Fruit fly (Drosophila melanogaster) whole organism, embryonic: ENCODE data around the gene rut.

ENCODE experiments used
- Blimp-1 ChIP-seq: fragments of 200-800 bp; sonication (Bioruptor generic); optimal IDR thresholded peaks from 3 replicates; lab custom pipeline; 2018; ENCODE audit warnings: missing biosample characterization, missing genetic modification characterization, mild to moderate bottlenecking, moderate library complexity, missing genetic modification reagents
- CG18476 ChIP-seq: fragments of 200-800 bp; sonication (Bioruptor generic); optimal IDR thresholded peaks from 2 replicates; lab custom pipeline; 2016; ENCODE audit warnings: missing biosample characterization, mild to moderate bottlenecking, missing genetic modification characterization
- CG31388 ChIP-seq: fragments of 200-800 bp; sonication (Bioruptor generic); optimal IDR thresholded peaks from 2 replicates; lab custom pipeline; 2016; ENCODE audit warnings: missing biosample characterization, missing genetic modification characterization
- CG42726 ChIP-seq: fragments of 200-800 bp; sonication (Bioruptor generic); IDR thresholded peaks from 2 replicates; pipeline ENCODE4 v1.3.6; 2022; ENCODE audit warnings: missing biosample characterization, missing genetic modification characterization; ENCODE audit not compliant: partially characterized antibody
- CG8359 ChIP-seq: fragments of 200-800 bp; sonication (Bioruptor generic); optimal IDR thresholded peaks from 2 replicates; lab custom pipeline; 2017; ENCODE audit warnings: missing biosample characterization, mild to moderate bottlenecking, missing genetic modification characterization, borderline replicate concordance
- Ssrp ChIP-seq: fragments of 200-800 bp; sonication (Bioruptor generic); optimal IDR thresholded peaks from 2 replicates; lab custom pipeline; 2018; ENCODE audit warnings: missing biosample characterization, mild to moderate bottlenecking, missing genetic modification characterization, moderate library complexity
- ab ChIP-seq: fragments of 200-800 bp; sonication (Bioruptor generic); optimal IDR thresholded peaks from 2 replicates; lab custom pipeline; 2016; ENCODE audit warnings: missing biosample characterization, missing genetic modification characterization
- ato ChIP-seq: fragments of 200-800 bp; sonication (Bioruptor generic); IDR thresholded peaks from 2 replicates; pipeline ENCODE4 v1.3.6; 2022; ENCODE audit warnings: missing biosample characterization, missing genetic modification characterization; ENCODE audit not compliant: partially characterized antibody
- ewg ChIP-seq: fragments of 200-800 bp; sonication (Bioruptor generic); optimal IDR thresholded peaks from 3 replicates; lab custom pipeline; 2017; ENCODE audit warnings: mild to moderate bottlenecking, missing biosample characterization, missing genetic modification reagents, missing genetic modification characterization
- hbn ChIP-seq: fragments of 200-800 bp; sonication (Bioruptor generic); IDR thresholded peaks from 2 replicates; pipeline ENCODE4 v1.3.6; 2022; ENCODE audit warnings: missing biosample characterization, missing genetic modification characterization; ENCODE audit not compliant: partially characterized antibody
- kay ChIP-seq: fragments of 200-800 bp; sonication (Bioruptor generic); optimal IDR thresholded peaks from 2 replicates; lab custom pipeline; 2016; ENCODE audit warnings: missing biosample characterization, missing genetic modification characterization
- sens-2 ChIP-seq: fragments of 200-800 bp; sonication (Bioruptor generic); IDR thresholded peaks from 2 replicates; pipeline ENCODE4 v1.3.6; 2022; ENCODE audit warnings: missing biosample characterization, missing genetic modification characterization
- unpg ChIP-seq: fragments of 200-800 bp; sonication (Bioruptor generic); optimal IDR thresholded peaks from 3 replicates; lab custom pipeline; 2018; ENCODE audit warnings: missing biosample characterization, mild to moderate bottlenecking, missing genetic modification characterization, moderate library complexity

- TF ChIP-seq hbn (no peak), unpg (GFP tag; lab: Kevin White, UChicago) (no peak), ewg (GFP tag; lab: Kevin White, UChicago) (no peak), ab (GFP tag; lab: Kevin White, UChicago) (no peak), kay (no peak), sens-2 (GFP tag; lab: Robert Waterston, UW) (no peak), Ssrp (tag; lab: Kevin White, UChicago) (no peak), CG42726 (GFP tag; lab: Robert Waterston, UW) (no peak), CG18476 (no peak), CG31388 (no peak), CG8359 (GFP tag; lab: Kevin White, UChicago) (no peak), ato (GFP tag; lab: Robert Waterston, UW) (no peak), Blimp-1 (no peak)
Observed at dm6 chrX:14802611-14803110, 23.2 kb downstream of the rut start.
